Worm (Caenorhabditis elegans): ENCODE results near the gene D2096.12.

D2096.12 gene

ce11 chrIV:8379278-8379677 lies 16.0 kb downstream of the D2096.12 start, which contains the start of gene nap-1 (continued):
- TF ChIP-seq ztf-7 (tag; optimal IDR thresholded peaks at IDR 0.05): peak; percentile 8
- no peak for TF ChIP-seq lir-3 (tag; optimal IDR thresholded peaks at IDR 0.05)
- TF ChIP-seq jun-1 (tag; optimal IDR thresholded peaks at IDR 0.05): no peak
- no peak for TF ChIP-seq zip-11 (GFP tag; IDR thresholded peaks at IDR 0.05)
- no peak for TF ChIP-seq dmd-8 (GFP tag; IDR thresholded peaks at IDR 0.05)
- no peak for TF ChIP-seq nhr-111 (GFP tag; optimal IDR thresholded peaks at IDR 0.05)
- TF ChIP-seq nhr-102 (tag; optimal IDR thresholded peaks at IDR 0.05): no peak
- TF ChIP-seq lim-7 (GFP tag; IDR thresholded peaks at IDR 0.05): no peak
- peak; percentile 20 for TF ChIP-seq pqm-1 (tag; optimal IDR thresholded peaks at IDR 0.05)
- no peak for TF ChIP-seq tag-97 (GFP tag; IDR thresholded peaks at IDR 0.05)
- peak in 1 of 2 experiments; percentile 40 for TF ChIP-seq hif-1 (tag; optimal IDR thresholded peaks at IDR 0.05)
- TF ChIP-seq ama-1 (optimal IDR thresholded peaks at IDR 0.05): no peak
- peak; percentile 57 for TF ChIP-seq rbr-2 (tag; optimal IDR thresholded peaks at IDR 0.05)
- TF ChIP-seq nhr-25 (tag; optimal IDR thresholded peaks at IDR 0.05; ENCODE audit: borderline replicate concordance, insufficient read depth): peak; percentile 21
- peak; percentile 35 for TF ChIP-seq unc-130 (GFP tag; optimal IDR thresholded peaks at IDR 0.05)
- TF ChIP-seq mep-1 (tag; optimal IDR thresholded peaks at IDR 0.05): peak; percentile 87
- TF ChIP-seq mdl-1 (tag; optimal IDR thresholded peaks at IDR 0.05): peak in 1 of 2 experiments; percentile 12
- no peak for TF ChIP-seq pha-4 (GFP tag; IDR thresholded peaks at IDR 0.05)
- peak; percentile 95 for TF ChIP-seq pha-4 (tag; optimal IDR thresholded peaks at IDR 0.05)
- TF ChIP-seq dve-1 (tag; optimal IDR thresholded peaks at IDR 0.05; ENCODE audit: insufficient read depth): peak; percentile 84
- no peak for TF ChIP-seq egl-27 (tag; optimal IDR thresholded peaks at IDR 0.05)
- TF ChIP-seq dmd-6 (GFP tag; IDR thresholded peaks at IDR 0.05): peak; percentile 44; the same call in 1 of the 2 replicates
- TF ChIP-seq nhr-237 (tag; optimal IDR thresholded peaks at IDR 0.05): no peak
- peak; percentile 67 for TF ChIP-seq dpl-1 (GFP tag; optimal IDR thresholded peaks at IDR 0.05)
- no peak for TF ChIP-seq mxl-3 (GFP tag; optimal IDR thresholded peaks at IDR 0.05)
- TF ChIP-seq zfp-2 (tag; optimal IDR thresholded peaks at IDR 0.05): no peak
- TF ChIP-seq lin-13 (GFP tag; optimal IDR thresholded peaks at IDR 0.05): peak; percentile 84
- peak; percentile 39 for TF ChIP-seq aha-1 (tag)

- TF ChIP-seq nhr-6 (tag; optimal IDR thresholded peaks at IDR 0.05) (no peak), skn-1 (tag; optimal IDR thresholded peaks at IDR 0.05) (no peak), attf-4 (tag; optimal IDR thresholded peaks at IDR 0.05) (no peak), snpc-1.2 (GFP tag; IDR thresholded peaks at IDR 0.05) (no peak), ceh-20 (GFP tag; IDR thresholded peaks at IDR 0.05) (no peak), nhr-42 (GFP tag; IDR thresholded peaks at IDR 0.05) (no peak), lir-3 (tag; optimal IDR thresholded peaks at IDR 0.05) (no peak), fkh-10 (GFP tag; optimal IDR thresholded peaks at IDR 0.05) (no peak), ceh-62 (tag; optimal IDR thresholded peaks at IDR 0.05) (no peak), hlh-30 (tag; optimal IDR thresholded peaks at IDR 0.05; ENCODE audit: insufficient read depth) (no peak), ZK337.2 (GFP tag; IDR thresholded peaks at IDR 0.05) (no peak), zfp-3 (GFP tag; conservative IDR thresholded peaks at IDR 0.05) (no peak), ceh-32 (tag; optimal IDR thresholded peaks at IDR 0.05; ENCODE audit: poor library complexity) (no peak), egl-43 (GFP tag; IDR thresholded peaks at IDR 0.05) (no peak), ama-1 (optimal IDR thresholded peaks at IDR 0.05) (no peak)
Measured at ce11 chrIV:8379683-8380082, 16.4 kb downstream of the D2096.12 start, which contains the start of gene praf-3. TSS of gene praf-3 (plus strand) at chrIV:8379983.

All from whole organism, L4 larva.